Fruit fly (Drosophila melanogaster) Kc167 (cell line): ENCODE measurements around the gene CG8563.

Experiments
- Myc ChIP-seq: fragments of >200 bp; optimal IDR thresholded peaks from 2 replicates; lab custom pipeline; 2017; ENCODE audit warnings: missing external identifiers
- Sin3A ChIP-seq: fragments of >200 bp; optimal IDR thresholded peaks from 2 replicates; lab custom pipeline; 2018; ENCODE audit warnings: missing external identifiers
- h ChIP-seq: fragments of >200 bp; optimal IDR thresholded peaks from 3 replicates; lab custom pipeline; 2018; ENCODE audit warnings: missing external identifiers
- insv ChIP-seq: fragments of >200 bp; optimal IDR thresholded peaks from 3 replicates; lab custom pipeline; 2018; ENCODE audit warnings: missing external identifiers
- psq ChIP-seq: fragments of >200 bp; optimal IDR thresholded peaks from 2 replicates; lab custom pipeline; 2017; ENCODE audit warnings: missing external identifiers
- ttk ChIP-seq: sonication (Bioruptor generic); optimal IDR thresholded peaks from 2 replicates; lab custom pipeline; 2017; ENCODE audit warnings: missing external identifiers

dm6 chr3L:7432811-7433324 lies 42.3 kb downstream of the CG8563 start:
- TF ChIP-seq psq (lab: Kevin White, UChicago) (no peak), insv (no peak), Myc (lab: Kevin White, UChicago) (no peak), ttk (lab: Kevin White, UChicago) (no peak), h (no peak), Sin3A (lab: Kevin White, UChicago) (no peak)
